Worm (Caenorhabditis elegans) whole organism, L3 larva: ENCODE results near the gene T24A6.7.
A peak's percentile ranks its signal among the peaks of the same experiment; 100 is the strongest.

Source experiments
- R02D3.7 ChIP-seq: fragments of 150-350 bp; optimal IDR thresholded peaks from 2 replicates; lab custom pipeline; 2014; ENCODE audit warnings: missing biosample characterization, missing genetic modification characterization
- ZK546.5 ChIP-seq: sonication (generic microtip); optimal IDR thresholded peaks from 2 replicates; lab custom pipeline; 2017; ENCODE audit warnings: missing biosample characterization, missing genetic modification characterization
- ama-1 ChIP-seq: fragments of 150-350 bp; optimal IDR thresholded peaks from 2 replicates; lab custom pipeline; 2018
- ceh-16 ChIP-seq: sonication (generic microtip); optimal IDR thresholded peaks from 2 replicates; lab custom pipeline; 2017; ENCODE audit warnings: missing biosample characterization, missing genetic modification characterization
- ceh-9 ChIP-seq: sonication (generic microtip); optimal IDR thresholded peaks from 2 replicates; lab custom pipeline; 2018; ENCODE audit warnings: missing biosample characterization, missing genetic modification characterization
- daf-12 ChIP-seq: fragments of 150-350 bp; optimal IDR thresholded peaks from 2 replicates; lab custom pipeline; 2014; ENCODE audit warnings: missing biosample characterization, missing genetic modification reagents, missing genetic modification characterization
- elt-3 ChIP-seq, 3 experiments: fragments of 150-350 bp in 1 of 3; sonication (generic microtip) in 2 of 3; optimal IDR thresholded peaks; 2 replicates in 2 of 3; 4 replicates in 1 of 3; lab custom pipeline; 2014 to 2017; ENCODE audit warnings: missing biosample characterization in 3 of 3, missing genetic modification characterization in 3 of 3
- eor-1 ChIP-seq, 2 experiments: fragments of 150-350 bp; optimal IDR thresholded peaks; 2 replicates each; lab custom pipeline; 2014 to 2018; ENCODE audit warnings: missing biosample characterization in 2 of 2, missing genetic modification characterization in 2 of 2
- fkh-10 ChIP-seq: sonication (generic microtip); optimal IDR thresholded peaks from 2 replicates; lab custom pipeline; 2017; ENCODE audit warnings: missing biosample characterization, missing genetic modification reagents, missing genetic modification characterization
- fos-1 ChIP-seq: fragments of 150-350 bp; optimal IDR thresholded peaks from 2 replicates; lab custom pipeline; 2014; ENCODE audit warnings: missing biosample characterization, missing genetic modification characterization
- hmg-11 ChIP-seq: sonication (generic microtip); optimal IDR thresholded peaks from 2 replicates; lab custom pipeline; 2016; ENCODE audit warnings: missing genetic modification characterization, missing compliant biosample characterization
- jun-1 ChIP-seq: fragments of 150-350 bp; optimal IDR thresholded peaks from 2 replicates; lab custom pipeline; 2014; ENCODE audit warnings: missing biosample characterization, missing genetic modification reagents, missing genetic modification characterization
- lin-15B ChIP-seq: fragments of 150-350 bp; optimal IDR thresholded peaks from 2 replicates; lab custom pipeline; 2014; ENCODE audit warnings: missing biosample characterization, missing genetic modification characterization
- lin-39 ChIP-seq: fragments of 150-350 bp; optimal IDR thresholded peaks from 2 replicates; lab custom pipeline; 2018; ENCODE audit warnings: missing biosample characterization, missing genetic modification reagents, missing genetic modification characterization
- mdl-1 ChIP-seq: fragments of 150-350 bp; optimal IDR thresholded peaks from 2 replicates; lab custom pipeline; 2014; ENCODE audit warnings: missing biosample characterization, missing genetic modification characterization
- mml-1 ChIP-seq: fragments of 150-350 bp; sonication (generic microtip); optimal IDR thresholded peaks from 3 replicates; lab custom pipeline; 2014; ENCODE audit warnings: missing biosample characterization, missing genetic modification characterization
- nfya-1 ChIP-seq: sonication (generic microtip); optimal IDR thresholded peaks from 2 replicates; lab custom pipeline; 2017; ENCODE audit warnings: missing genetic modification characterization, mild to moderate bottlenecking, missing compliant biosample characterization, antibody characterized with exemption, moderate library complexity; ENCODE audit not compliant: insufficient read depth
- nhr-11 ChIP-seq: fragments of 150-350 bp; optimal IDR thresholded peaks from 2 replicates; lab custom pipeline; 2014; ENCODE audit warnings: missing biosample characterization, missing genetic modification characterization
- nhr-23 ChIP-seq: fragments of 150-350 bp; optimal IDR thresholded peaks from 2 replicates; lab custom pipeline; 2014; ENCODE audit warnings: missing biosample characterization, missing genetic modification reagents, missing genetic modification characterization
- nhr-237 ChIP-seq: fragments of 150-350 bp; optimal IDR thresholded peaks from 2 replicates; lab custom pipeline; 2014; ENCODE audit warnings: missing biosample characterization, missing genetic modification characterization
- nhr-28 ChIP-seq: fragments of 150-350 bp; optimal IDR thresholded peaks from 2 replicates; lab custom pipeline; 2014; ENCODE audit warnings: missing biosample characterization, missing genetic modification characterization
- nhr-43 ChIP-seq: sonication (generic microtip); optimal IDR thresholded peaks from 2 replicates; lab custom pipeline; 2016; ENCODE audit warnings: mild to moderate bottlenecking, missing genetic modification characterization, missing compliant biosample characterization; ENCODE audit not compliant: poor library complexity, severe bottlenecking
- nhr-76 ChIP-seq: fragments of 150-350 bp; sonication (generic microtip); optimal IDR thresholded peaks from 5 replicates; lab custom pipeline; 2014; ENCODE audit warnings: missing biosample characterization, missing genetic modification characterization
- nhr-77 ChIP-seq: fragments of 150-350 bp; optimal IDR thresholded peaks from 2 replicates; lab custom pipeline; 2014; ENCODE audit warnings: missing biosample characterization, missing genetic modification characterization
- pha-4 ChIP-seq: fragments of 150-350 bp; optimal IDR thresholded peaks from 2 replicates; lab custom pipeline; 2014; ENCODE audit warnings: missing biosample characterization, missing genetic modification reagents, missing genetic modification characterization
- pqm-1 ChIP-seq: fragments of 150-350 bp; optimal IDR thresholded peaks from 2 replicates; lab custom pipeline; 2017; ENCODE audit warnings: missing biosample characterization, missing genetic modification characterization, inconsistent platforms
- sea-2 ChIP-seq: fragments of 150-350 bp; sonication (generic microtip); optimal IDR thresholded peaks from 4 replicates; lab custom pipeline; 2014; ENCODE audit warnings: missing biosample characterization, missing genetic modification reagents, missing genetic modification characterization
- snpc-4 ChIP-seq: fragments of 150-350 bp; optimal IDR thresholded peaks from 2 replicates; lab custom pipeline; 2014; ENCODE audit warnings: missing biosample characterization, missing genetic modification characterization
- tbx-2 ChIP-seq: sonication (generic microtip); optimal IDR thresholded peaks from 2 replicates; lab custom pipeline; 2016; ENCODE audit warnings: mild to moderate bottlenecking, missing genetic modification characterization, missing compliant biosample characterization
- unc-39 ChIP-seq: sonication (generic microtip); optimal IDR thresholded peaks from 4 replicates; lab custom pipeline; 2017; ENCODE audit warnings: missing biosample characterization, missing genetic modification characterization
- unc-62 ChIP-seq: fragments of 150-350 bp; sonication (generic microtip); optimal IDR thresholded peaks from 4 replicates; lab custom pipeline; 2014; ENCODE audit warnings: missing biosample characterization, missing genetic modification reagents, missing genetic modification characterization
- zag-1 ChIP-seq: fragments of 150-350 bp; optimal IDR thresholded peaks from 2 replicates; lab custom pipeline; 2014; ENCODE audit warnings: missing biosample characterization, missing genetic modification characterization
- ztf-11 ChIP-seq: fragments of 150-350 bp; optimal IDR thresholded peaks from 2 replicates; lab custom pipeline; 2014; ENCODE audit warnings: missing biosample characterization, missing genetic modification characterization
- ztf-4 ChIP-seq: fragments of 150-350 bp; optimal IDR thresholded peaks from 2 replicates; lab custom pipeline; 2014; ENCODE audit warnings: missing biosample characterization, missing genetic modification characterization

T24A6.7 gene

DNA sequence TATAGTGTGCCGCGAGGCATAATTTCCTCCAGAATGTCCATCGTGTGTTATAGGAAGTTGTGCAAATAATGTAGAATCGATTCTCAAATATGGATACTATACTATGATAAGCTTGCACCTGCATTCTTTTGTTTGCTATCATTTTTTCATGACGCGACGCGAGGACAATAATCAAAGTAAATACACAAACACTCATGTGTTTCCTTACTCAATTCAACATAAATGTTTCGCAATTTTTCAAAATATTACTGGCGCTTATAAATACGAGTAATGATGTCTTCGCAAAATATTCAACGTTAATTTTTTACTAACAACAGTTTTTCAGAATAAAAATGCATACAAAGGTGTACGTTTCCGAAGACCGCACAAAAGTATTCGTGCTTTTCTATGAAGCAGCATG is 1.8 kb upstream of the T24A6.7 start, which contains the start of gene irg-1:
irg-1 (plus strand) TSS at position 326 of the 400 bp plus-strand sequence.
- TF ChIP-seq pqm-1 (tag; lab: Kevin White, UChicago) (peak; percentile 37), nfya-1 (tag; lab: Kevin White, UChicago) (no peak)

- TF ChIP-seq ztf-4 (tag; lab: Kevin White, UChicago) = no peak
- no peak for TF ChIP-seq snpc-4
- TF ChIP-seq ceh-16 (tag; lab: Kevin White, UChicago) = no peak
- no peak for TF ChIP-seq R02D3.7 (tag; lab: Kevin White, UChicago)
- TF ChIP-seq ceh-9 (tag; lab: Kevin White, UChicago) = no peak
- TF ChIP-seq jun-1 (tag; lab: Kevin White, UChicago) = no peak
- TF ChIP-seq nhr-28 = no peak
- no peak for TF ChIP-seq nhr-23 (tag; lab: Kevin White, UChicago)
Measured at ce11 chrV:3526882-3527281, 1.8 kb downstream of the T24A6.7 start, which contains the start of gene str-260. TSS of gene str-260 (plus strand) at chrV:3527182.

DNA sequence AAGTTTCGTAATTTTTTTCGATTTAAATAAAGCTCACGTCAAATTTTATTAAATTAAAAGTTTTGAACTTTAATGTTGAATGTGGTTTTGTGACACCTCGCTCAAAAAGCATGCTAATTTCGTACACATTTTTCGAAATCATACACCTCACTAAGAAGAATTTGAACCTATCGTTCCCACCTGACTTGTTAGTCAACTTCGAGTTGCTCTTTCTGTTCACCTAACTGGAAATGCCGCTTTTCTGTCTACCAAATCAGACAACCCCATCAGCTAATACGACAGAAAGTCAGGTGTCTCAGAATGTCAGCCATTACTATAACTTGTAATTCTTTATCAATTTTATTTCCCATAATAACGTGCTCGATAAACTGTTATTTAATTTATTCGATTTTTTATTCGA is 5.3 kb downstream of the T24A6.7 start, which contains the start of gene srbc-66:
srbc-66 (plus strand) TSS at position 301 of the 400 bp plus-strand sequence.
- TF ChIP-seq nhr-11 (tag; lab: Kevin White, UChicago) (no peak), ZK546.5 (tag; lab: Kevin White, UChicago) (no peak), unc-62 (GFP tag; lab: Kevin White, UChicago) (no peak), ama-1 (lab: Kevin White, UChicago) (no peak), ztf-11 (no peak), nhr-76 (tag; lab: Kevin White, UChicago) (no peak), zag-1 (tag; lab: Kevin White, UChicago) (no peak), nfya-1 (tag; lab: Kevin White, UChicago) (no peak), mml-1 (tag; lab: Kevin White, UChicago) (no peak), fkh-10 (GFP tag; lab: Kevin White, UChicago) (no peak)

ce11 chrV:3535260-3535659 is 10.2 kb downstream of the T24A6.7 start, which contains the start of gene nhr-221:
TSS of gene nhr-221 (minus strand) at chrV:3535360.
- TF ChIP-seq ceh-16 (tag; lab: Kevin White, UChicago) = no peak
- no peak for TF ChIP-seq unc-62 (GFP tag; lab: Kevin White, UChicago)
- TF ChIP-seq tbx-2 = no peak
- TF ChIP-seq pha-4 (tag; lab: Kevin White, UChicago) = no peak
- TF ChIP-seq mdl-1 (tag; lab: Kevin White, UChicago) = no peak

- no peak for TF ChIP-seq hmg-11 (tag; lab: Kevin White, UChicago)
- TF ChIP-seq eor-1 (tag; optimal IDR thresholded peaks at IDR 0.05; lab: Kevin White, UChicago) = no peak
- no peak for TF ChIP-seq nhr-43 (tag; lab: Kevin White, UChicago)
- no peak for TF ChIP-seq nhr-28
- no peak for TF ChIP-seq ceh-16 (tag; lab: Kevin White, UChicago)
- TF ChIP-seq jun-1 (tag; lab: Kevin White, UChicago) = no peak
- TF ChIP-seq lin-15B (tag; lab: Kevin White, UChicago) = no peak
- no peak for TF ChIP-seq fos-1
- no peak for TF ChIP-seq unc-39 (tag; lab: Kevin White, UChicago)
Measured at ce11 chrV:3538307-3538706, 13.2 kb downstream of the T24A6.7 start, which contains the start of gene nhr-93. TSS of gene nhr-93 (minus strand) at chrV:3538407.

DNA sequence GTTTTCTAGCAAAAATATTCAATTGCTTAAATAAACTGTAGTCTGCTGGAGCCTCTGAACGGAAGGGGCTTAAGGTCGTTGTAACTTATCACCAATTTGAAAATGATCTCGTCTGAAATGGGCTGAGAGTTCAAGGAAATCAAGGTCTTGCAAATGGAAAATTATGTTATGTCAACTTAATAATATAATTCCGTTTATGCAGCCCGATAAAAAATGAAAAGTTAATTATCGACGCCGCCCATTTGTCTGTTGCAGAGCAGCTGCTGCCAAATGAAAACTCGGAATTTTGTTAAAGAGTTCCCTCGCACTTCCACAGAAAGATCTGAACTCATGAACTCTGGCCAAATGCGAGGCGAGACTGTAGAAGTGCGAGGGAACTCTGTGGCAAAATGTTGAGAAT is 16.0 kb downstream of the T24A6.7 start, which contains the start of gene srbc-67:
srbc-67 (minus strand) TSS at position 101 of the 400 bp plus-strand sequence.
- TF ChIP-seq unc-62 (GFP tag; lab: Kevin White, UChicago) = no peak
- no peak for TF ChIP-seq R02D3.7 (tag; lab: Kevin White, UChicago)
- TF ChIP-seq nfya-1 (tag; lab: Kevin White, UChicago) = no peak
- TF ChIP-seq eor-1 (tag; optimal IDR thresholded peaks at IDR 0.05; lab: Kevin White, UChicago) = no peak
- no peak for TF ChIP-seq pha-4 (tag; lab: Kevin White, UChicago)
- TF ChIP-seq pqm-1 (tag; lab: Kevin White, UChicago) = no peak
- TF ChIP-seq sea-2 = no peak
- TF ChIP-seq nhr-28 = no peak
- no peak for TF ChIP-seq lin-39 (tag; lab: Kevin White, UChicago)
- TF ChIP-seq snpc-4 = no peak
- TF ChIP-seq nhr-77 (tag; lab: Kevin White, UChicago) = no peak
- TF ChIP-seq fos-1 = no peak
- no peak for TF ChIP-seq nhr-237 (tag; lab: Kevin White, UChicago)
- no peak for TF ChIP-seq daf-12 (tag; lab: Kevin White, UChicago)
- no peak for TF ChIP-seq elt-3 (tag; optimal IDR thresholded peaks at IDR 0.05; lab: Kevin White, UChicago)
